Fruit fly (Drosophila melanogaster) whole organism, embryonic: Measurements from ENCODE around the gene CG11164.

ENCODE experiments used
- Atf-2 ChIP-seq: fragments of 200-800 bp; sonication (Bioruptor generic); optimal IDR thresholded peaks from 2 replicates; lab custom pipeline; 2016; ENCODE audit warnings: missing biosample characterization, missing genetic modification characterization
- Atf6 ChIP-seq: fragments of 200-800 bp; sonication (Bioruptor generic); IDR thresholded peaks from 2 replicates; pipeline ENCODE4 v1.3.6; 2022; ENCODE audit warnings: missing biosample characterization, missing genetic modification characterization
- B-H2 ChIP-seq: fragments of 200-800 bp; sonication (Bioruptor generic); optimal IDR thresholded peaks from 2 replicates; lab custom pipeline; 2018; ENCODE audit warnings: missing biosample characterization, mild to moderate bottlenecking, missing genetic modification characterization
- CG10543 ChIP-seq: fragments of 200-800 bp; sonication (Bioruptor generic); optimal IDR thresholded peaks from 3 replicates; lab custom pipeline; 2017; ENCODE audit warnings: missing biosample characterization, mild to moderate bottlenecking, missing genetic modification characterization, moderate library complexity
- CG11695 ChIP-seq: fragments of 200-800 bp; sonication (Bioruptor generic); IDR thresholded peaks from 3 replicates; pipeline ENCODE4 v1.3.6; 2022; ENCODE audit warnings: missing biosample characterization, missing genetic modification characterization
- CG12769 ChIP-seq: fragments of 200-800 bp; sonication (Bioruptor generic); optimal IDR thresholded peaks from 2 replicates; lab custom pipeline; 2019; ENCODE audit warnings: missing biosample characterization, mild to moderate bottlenecking, missing genetic modification characterization, moderate library complexity
- CG1603 ChIP-seq: fragments of 200-800 bp; sonication (Bioruptor generic); optimal IDR thresholded peaks from 2 replicates; lab custom pipeline; 2019; ENCODE audit warnings: missing biosample characterization, mild to moderate bottlenecking, missing genetic modification characterization, moderate library complexity
- CG16779 ChIP-seq: fragments of 200-800 bp; sonication (Bioruptor generic); IDR thresholded peaks from 2 replicates; pipeline ENCODE4 v1.3.6; 2022; ENCODE audit warnings: missing biosample characterization, missing genetic modification characterization
- CG17385 ChIP-seq: fragments of 200-800 bp; sonication (Bioruptor generic); optimal IDR thresholded peaks from 3 replicates; lab custom pipeline; 2018; ENCODE audit warnings: missing biosample characterization, mild to moderate bottlenecking, missing genetic modification characterization
- CG18764 ChIP-seq: fragments of 200-800 bp; sonication (Bioruptor generic); optimal IDR thresholded peaks from 3 replicates; lab custom pipeline; 2016; ENCODE audit warnings: missing biosample characterization, missing genetic modification characterization
- CG2116 ChIP-seq: fragments of 200-800 bp; sonication (Bioruptor generic); optimal IDR thresholded peaks from 3 replicates; lab custom pipeline; 2018; ENCODE audit warnings: missing biosample characterization, mild to moderate bottlenecking, missing genetic modification characterization
- CG2120 ChIP-seq: fragments of 200-800 bp; sonication (Bioruptor generic); optimal IDR thresholded peaks from 3 replicates; lab custom pipeline; 2016; ENCODE audit warnings: missing biosample characterization, missing genetic modification characterization
- CG30403 ChIP-seq: fragments of 200-800 bp; sonication (Bioruptor generic); optimal IDR thresholded peaks from 3 replicates; lab custom pipeline; 2016; ENCODE audit warnings: missing biosample characterization, missing genetic modification characterization
- CG34224 ChIP-seq: fragments of 200-800 bp; sonication (Bioruptor generic); IDR thresholded peaks from 3 replicates; pipeline ENCODE4 v1.3.6; 2022; ENCODE audit warnings: missing biosample characterization, missing genetic modification characterization; ENCODE audit not compliant: partially characterized antibody
- CG4360 ChIP-seq: fragments of 200-800 bp; sonication (Bioruptor generic); IDR thresholded peaks from 2 replicates; pipeline ENCODE4 v1.3.6; 2022; ENCODE audit warnings: missing biosample characterization, missing genetic modification characterization
- CG6765 ChIP-seq: fragments of 200-800 bp; sonication (Bioruptor generic); optimal IDR thresholded peaks from 3 replicates; lab custom pipeline; 2017; ENCODE audit warnings: missing biosample characterization, mild to moderate bottlenecking, missing genetic modification characterization
- CG6791 ChIP-seq: fragments of 200-800 bp; sonication (Bioruptor generic); IDR thresholded peaks from 3 replicates; pipeline ENCODE4 v1.3.6; 2022; ENCODE audit warnings: missing biosample characterization, missing genetic modification characterization; ENCODE audit not compliant: partially characterized antibody
- CG6813 ChIP-seq: fragments of 200-800 bp; sonication (Bioruptor generic); optimal IDR thresholded peaks from 2 replicates; lab custom pipeline; 2017; ENCODE audit warnings: missing biosample characterization, missing genetic modification characterization, mild to moderate bottlenecking, moderate library complexity, missing genetic modification reagents
- CG8290 ChIP-seq, 3 experiments: fragments of 200-800 bp; sonication (Bioruptor generic); optimal IDR thresholded peaks; 2 replicates each; lab custom pipeline; 2016 to 2019; ENCODE audit warnings: missing biosample characterization in 3 of 3, missing genetic modification characterization in 3 of 3, mild to moderate bottlenecking in 2 of 3, moderate library complexity in 1 of 3
- CG8478 ChIP-seq: fragments of >200 bp; optimal IDR thresholded peaks from 2 replicates; lab custom pipeline; 2018
- CG9797 ChIP-seq: fragments of 200-800 bp; sonication (Bioruptor generic); optimal IDR thresholded peaks from 3 replicates; lab custom pipeline; 2018; ENCODE audit warnings: missing biosample characterization, mild to moderate bottlenecking, missing genetic modification characterization
- CrebB ChIP-seq: fragments of 200-800 bp; sonication (Bioruptor generic); optimal IDR thresholded peaks from 3 replicates; lab custom pipeline; 2018; ENCODE audit warnings: missing biosample characterization, mild to moderate bottlenecking, missing genetic modification characterization
- Elba2 ChIP-seq: fragments of 200-800 bp; sonication (Bioruptor generic); optimal IDR thresholded peaks from 3 replicates; lab custom pipeline; 2016; ENCODE audit warnings: missing biosample characterization, missing genetic modification characterization
- Mad ChIP-seq: fragments of 200-800 bp; sonication (Bioruptor generic); optimal IDR thresholded peaks from 2 replicates; lab custom pipeline; 2016; ENCODE audit warnings: missing biosample characterization, missing genetic modification characterization
- Meics ChIP-seq: fragments of 200-800 bp; sonication (Bioruptor generic); optimal IDR thresholded peaks from 2 replicates; lab custom pipeline; 2017; ENCODE audit warnings: missing biosample characterization, mild to moderate bottlenecking, missing genetic modification characterization
- NFAT ChIP-seq: fragments of 200-800 bp; sonication (Bioruptor generic); IDR thresholded peaks from 2 replicates; pipeline ENCODE4 v1.3.6; 2022; ENCODE audit warnings: missing biosample characterization, missing genetic modification characterization
- Oli ChIP-seq: fragments of 200-800 bp; sonication (Bioruptor generic); optimal IDR thresholded peaks from 2 replicates; lab custom pipeline; 2018; ENCODE audit warnings: missing biosample characterization, mild to moderate bottlenecking, missing genetic modification characterization, moderate library complexity
- Trl ChIP-seq, 3 experiments: fragments of >200 bp in 2 of 3; fragments of 200-800 bp in 1 of 3; sonication (Bioruptor generic) in 1 of 3; optimal IDR thresholded peaks; 2 replicates in 1 of 3; 3 replicates in 2 of 3; lab custom pipeline; 2016 to 2017; ENCODE audit warnings: missing biosample characterization in 1 of 3, missing genetic modification characterization in 1 of 3
- YL-1 ChIP-seq: fragments of 200-800 bp; sonication (Bioruptor generic); optimal IDR thresholded peaks from 3 replicates; lab custom pipeline; 2017; ENCODE audit warnings: missing biosample characterization, mild to moderate bottlenecking, missing genetic modification characterization
- bsh ChIP-seq, 2 experiments: fragments of 200-800 bp; sonication (Bioruptor generic); optimal IDR thresholded peaks; 2 replicates each; lab custom pipeline; 2017 to 2018; ENCODE audit warnings: mild to moderate bottlenecking in 2 of 2, missing biosample characterization in 2 of 2, missing genetic modification characterization in 2 of 2, moderate library complexity in 1 of 2
- chif ChIP-seq, 2 experiments: fragments of 200-800 bp; sonication (Bioruptor generic); optimal IDR thresholded peaks; 3 replicates each; lab custom pipeline; 2016; ENCODE audit warnings: missing biosample characterization in 2 of 2, missing genetic modification characterization in 2 of 2
- chinmo ChIP-seq: fragments of 200-800 bp; sonication (Bioruptor generic); IDR thresholded peaks from 4 replicates; pipeline ENCODE4 v1.3.6; 2022; ENCODE audit warnings: missing biosample characterization, missing genetic modification characterization; ENCODE audit not compliant: partially characterized antibody
- chm ChIP-seq: fragments of 200-800 bp; sonication (Bioruptor generic); IDR thresholded peaks from 2 replicates; pipeline ENCODE4 v1.3.6; 2022; ENCODE audit warnings: missing biosample characterization, missing genetic modification characterization
- ci ChIP-seq: fragments of 200-800 bp; sonication (Bioruptor generic); IDR thresholded peaks from 3 replicates; pipeline ENCODE4 v1.3.6; 2022; ENCODE audit warnings: missing biosample characterization, missing genetic modification characterization
- crol ChIP-seq: fragments of 200-800 bp; sonication (Bioruptor generic); IDR thresholded peaks from 2 replicates; pipeline ENCODE4 v1.3.6; 2022; ENCODE audit warnings: missing biosample characterization, missing genetic modification characterization
- gem ChIP-seq: fragments of 200-800 bp; sonication (Bioruptor generic); optimal IDR thresholded peaks from 2 replicates; lab custom pipeline; 2019; ENCODE audit warnings: missing biosample characterization, mild to moderate bottlenecking, missing genetic modification characterization, moderate library complexity
- hb ChIP-seq: fragments of 200-800 bp; sonication (Bioruptor generic); IDR thresholded peaks from 3 replicates; pipeline ENCODE4 v1.3.6; 2022; ENCODE audit warnings: missing biosample characterization, missing genetic modification characterization; ENCODE audit not compliant: partially characterized antibody
- klu ChIP-seq: fragments of 200-800 bp; sonication (Bioruptor generic); IDR thresholded peaks from 2 replicates; pipeline ENCODE4 v1.3.6; 2022; ENCODE audit warnings: missing biosample characterization, missing genetic modification characterization
- kni ChIP-seq: fragments of 200-800 bp; sonication (Bioruptor generic); optimal IDR thresholded peaks from 3 replicates; lab custom pipeline; 2017; ENCODE audit warnings: mild to moderate bottlenecking, missing biosample characterization, missing genetic modification reagents, missing genetic modification characterization
- lov ChIP-seq, 2 experiments: fragments of 200-800 bp in 1 of 2; fragments of >200 bp in 1 of 2; sonication (Bioruptor generic) in 1 of 2; IDR thresholded peaks in 1 of 2; optimal IDR thresholded peaks in 1 of 2; 2 replicates in 1 of 2; 3 replicates in 1 of 2; pipeline versions ENCODE4 v1.3.6 to Lab custom; 2017 to 2022; ENCODE audit warnings: missing biosample characterization in 1 of 2, missing genetic modification characterization in 1 of 2
- maf-S ChIP-seq: fragments of 200-800 bp; sonication (Bioruptor generic); optimal IDR thresholded peaks from 2 replicates; lab custom pipeline; 2016; ENCODE audit warnings: missing biosample characterization, missing genetic modification characterization
- pnt ChIP-seq: fragments of 200-800 bp; sonication (Bioruptor generic); optimal IDR thresholded peaks from 3 replicates; lab custom pipeline; 2016; ENCODE audit warnings: missing biosample characterization, missing genetic modification characterization
- repo ChIP-seq: fragments of 200-800 bp; sonication (Bioruptor generic); optimal IDR thresholded peaks from 2 replicates; lab custom pipeline; 2016; ENCODE audit warnings: missing biosample characterization, missing genetic modification characterization
- row ChIP-seq: fragments of 200-800 bp; sonication (Bioruptor generic); IDR thresholded peaks from 3 replicates; pipeline ENCODE4 v1.3.6; 2022; ENCODE audit warnings: missing biosample characterization, missing genetic modification characterization
- sqz ChIP-seq: fragments of 200-800 bp; sonication (Bioruptor generic); optimal IDR thresholded peaks from 3 replicates; lab custom pipeline; 2018; ENCODE audit warnings: missing biosample characterization, mild to moderate bottlenecking, missing genetic modification characterization
- sr ChIP-seq: fragments of 200-800 bp; sonication (Bioruptor generic); IDR thresholded peaks from 3 replicates; pipeline ENCODE4 v1.3.6; 2022; ENCODE audit warnings: missing biosample characterization, missing genetic modification characterization
- wek ChIP-seq: fragments of 200-800 bp; sonication (Bioruptor generic); optimal IDR thresholded peaks from 3 replicates; lab custom pipeline; 2018; ENCODE audit warnings: missing biosample characterization, mild to moderate bottlenecking, missing genetic modification characterization, moderate library complexity

CG11164 gene

dm6 chrX:13625080-13625723, 42.6 kb upstream of the CG11164 start:
- TF ChIP-seq pnt (GFP tag; lab: Kevin White, UChicago) (no peak), CG12769 (peak; percentile 59), chinmo (GFP tag; lab: Robert Waterston, UW) (0 out of 4 replicates have a peak, but pooled peaks have one; percentile 55), CG8478 (lab: Kevin White, UChicago) (no peak), CG10543 (peak; percentile 5), kni (GFP tag; lab: Kevin White, UChicago) (peak; percentile 29), CG8290 (GFP tag; optimal IDR thresholded peaks at IDR 0.05; lab: Kevin White, UChicago) (no peak), CG8290 (tag; optimal IDR thresholded peaks at IDR 0.05; lab: Kevin White, UChicago) (peak in 1 of 2 experiments; percentile 21), Atf-2 (GFP tag; lab: Kevin White, UChicago) (no peak), chm (GFP tag; lab: Robert Waterston, UW) (0 out of 2 replicates have a peak, but pooled peaks have one; percentile 7), CG2116 (GFP tag; lab: Kevin White, UChicago) (no peak), B-H2 (GFP tag; lab: Kevin White, UChicago) (peak; percentile 2), crol (GFP tag; lab: Robert Waterston, UW) (peak; percentile 96), sr (GFP tag; lab: Robert Waterston, UW) (0 out of 3 replicates have a peak, but pooled peaks have one; percentile 8), sqz (peak; percentile 16), CG9797 (GFP tag; lab: Kevin White, UChicago) (no peak), bsh (GFP tag; optimal IDR thresholded peaks at IDR 0.05; lab: Kevin White, UChicago) (no peak), repo (GFP tag; lab: Kevin White, UChicago) (no peak), NFAT (GFP tag; lab: Robert Waterston, UW) (peak; percentile 73), CG30403 (GFP tag; lab: Kevin White, UChicago) (no peak), YL-1 (GFP tag; lab: Kevin White, UChicago) (no peak), klu (GFP tag; lab: Robert Waterston, UW) (peak; percentile 37; the same call in 1 of the 2 replicates), hb (no peak), row (GFP tag; lab: Robert Waterston, UW) (peak; percentile 6; the same call in 1 of the 3 replicates), CG34224 (peak; percentile 8; the same call in 1 of the 3 replicates), Elba2 (GFP tag; lab: Kevin White, UChicago) (peak; percentile 60), CG17385 (GFP tag; lab: Kevin White, UChicago) (peak; percentile 92), Atf6 (GFP tag; lab: Robert Waterston, UW) (0 out of 2 replicates have a peak, but pooled peaks have one; percentile 13), Trl (optimal IDR thresholded peaks at IDR 0.05; lab: Kevin White, UChicago) (peak; percentile 30 to 79), Trl (GFP tag; optimal IDR thresholded peaks at IDR 0.05; lab: Kevin White, UChicago) (no peak), ci (0 out of 3 replicates have a peak, but pooled peaks have one; percentile 11), chif (GFP tag; optimal IDR thresholded peaks at IDR 0.05; lab: Kevin White, UChicago) (no peak), CG4360 (GFP tag; lab: Robert Waterston, UW) (peak; percentile 84)

- TF ChIP-seq Mad (GFP tag; lab: Kevin White, UChicago): no peak
- TF ChIP-seq CG2120 (GFP tag; lab: Kevin White, UChicago): peak; percentile 26
- TF ChIP-seq CG1603 (tag; lab: Kevin White, UChicago): peak; percentile 35
- no peak for TF ChIP-seq lov (optimal IDR thresholded peaks at IDR 0.05; lab: Kevin White, UChicago)
- no peak for TF ChIP-seq lov (GFP tag; IDR thresholded peaks at IDR 0.05; lab: Robert Waterston, UW)
- peak; percentile 56 for TF ChIP-seq CrebB (tag; lab: Kevin White, UChicago)
- TF ChIP-seq CG6791 (GFP tag; lab: Robert Waterston, UW): no peak
- TF ChIP-seq Meics (GFP tag; lab: Kevin White, UChicago): peak; percentile 35
- peak; percentile 46 for TF ChIP-seq wek (GFP tag; lab: Kevin White, UChicago)
- no peak for TF ChIP-seq Oli (tag; lab: Kevin White, UChicago)
- peak; percentile 66 for TF ChIP-seq CG6813 (GFP tag; lab: Kevin White, UChicago)
- TF ChIP-seq CG6765 (GFP tag; lab: Kevin White, UChicago): peak; percentile 52
- TF ChIP-seq CG11695 (GFP tag; lab: Robert Waterston, UW): 0 out of 3 replicates have a peak, but pooled peaks have one; percentile 7
- peak; percentile 12 for TF ChIP-seq CG18764
- peak; percentile 48 for TF ChIP-seq gem (tag; lab: Kevin White, UChicago)
- no peak for TF ChIP-seq CG16779
- peak; percentile 24 for TF ChIP-seq maf-S (GFP tag; lab: Kevin White, UChicago)
Measured at dm6 chrX:13625888-13626578, 41.8 kb upstream of the CG11164 start.
